Worm (Caenorhabditis elegans): ENCODE results near the gene Y54E2A.5.

Y54E2A.5 gene

DNA sequence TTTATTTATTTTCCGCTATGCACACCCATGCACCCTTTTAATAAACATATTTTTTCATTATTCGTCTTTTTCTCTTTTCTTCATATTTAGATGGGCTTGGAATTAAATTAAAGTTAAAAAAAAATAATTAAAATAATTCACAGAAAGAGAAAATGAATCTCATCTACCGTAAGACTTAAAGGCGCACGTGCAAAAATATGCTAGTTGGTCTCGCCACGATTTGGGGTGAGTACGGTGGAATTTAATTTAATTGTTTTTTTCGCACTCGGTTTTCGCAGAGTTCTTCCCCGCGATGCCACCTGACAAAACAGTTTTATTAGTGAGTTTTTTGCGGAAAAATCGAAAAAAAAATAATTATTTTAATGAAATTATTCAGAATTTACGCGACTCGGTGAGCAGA, 20.5 kb upstream of the Y54E2A.5 start, which contains the start of gene Y54E2A.8 (continued):
- TF ChIP-seq mes-4 (tag; optimal IDR thresholded peaks at IDR 0.05) = no peak
- peak; percentile 94 for TF ChIP-seq him-1 (tag; optimal IDR thresholded peaks at IDR 0.05)
- TF ChIP-seq tbp1 (GFP tag; optimal IDR thresholded peaks at IDR 0.05) = no peak
- TF ChIP-seq somi-1 (GFP tag; optimal IDR thresholded peaks at IDR 0.05) = no peak
- TF ChIP-seq aptf-2 (GFP tag; conservative IDR thresholded peaks at IDR 0.05) = no peak
- peak; percentile 82 for TF ChIP-seq madf-8 (GFP tag; conservative IDR thresholded peaks at IDR 0.05)
- TF ChIP-seq lin-35 (GFP tag; optimal IDR thresholded peaks at IDR 0.05) = no peak
- no peak for TF ChIP-seq ceh-79 (tag; optimal IDR thresholded peaks at IDR 0.05)
- TF ChIP-seq lin-54 (GFP tag; optimal IDR thresholded peaks at IDR 0.05) = peak; percentile 40
- no peak for TF ChIP-seq B0019.2 (GFP tag; conservative IDR thresholded peaks at IDR 0.05)
- TF ChIP-seq rpc-1 (optimal IDR thresholded peaks at IDR 0.05) = no peak
- TF ChIP-seq rpc-1 (tag; optimal IDR thresholded peaks at IDR 0.05) = no peak
- TF ChIP-seq F33H1.4 (GFP tag; IDR thresholded peaks at IDR 0.05) = peak; percentile 91
- TF ChIP-seq xnd-1 (tag; optimal IDR thresholded peaks at IDR 0.05) = peak; percentile 90
- TF ChIP-seq rcor-1 (GFP tag; IDR thresholded peaks at IDR 0.05) = no peak
- TF ChIP-seq hmg-20 (GFP tag; IDR thresholded peaks at IDR 0.05) = no peak
- no peak for TF ChIP-seq B0261.1 (tag; optimal IDR thresholded peaks at IDR 0.05)
- TF ChIP-seq tbx-9 (tag; optimal IDR thresholded peaks at IDR 0.05; ENCODE audit: borderline replicate concordance) = no peak
- peak; percentile 93 for TF ChIP-seq lsl-1 (GFP tag; optimal IDR thresholded peaks at IDR 0.05)
- TF ChIP-seq pha-4 (tag; optimal IDR thresholded peaks at IDR 0.05) = no peak
- TF ChIP-seq unc-130 (GFP tag; optimal IDR thresholded peaks at IDR 0.05) = peak; percentile 5
- no peak for TF ChIP-seq madf-3 (GFP tag; IDR thresholded peaks at IDR 0.05)
- no peak for TF ChIP-seq zim-3 (tag; optimal IDR thresholded peaks at IDR 0.05)
- no peak for TF ChIP-seq attf-6 (GFP tag; IDR thresholded peaks at IDR 0.05)
- TF ChIP-seq F52B5.7 (tag; optimal IDR thresholded peaks at IDR 0.05) = no peak
- TF ChIP-seq zfh-2 (GFP tag; conservative IDR thresholded peaks at IDR 0.05) = no peak
- no peak for TF ChIP-seq cebp-1 (GFP tag; IDR thresholded peaks at IDR 0.05)
- TF ChIP-seq cebp-1 (tag; optimal IDR thresholded peaks at IDR 0.05) = no peak
- no peak for TF ChIP-seq ztf-25 (GFP tag; IDR thresholded peaks at IDR 0.05)
- no peak for TF ChIP-seq T26A5.8 (tag; optimal IDR thresholded peaks at IDR 0.05)
- 0 out of 2 replicates have a peak, but pooled peaks have one; percentile 13 for TF ChIP-seq dox-1 (GFP tag; IDR thresholded peaks at IDR 0.05)
- TF ChIP-seq ceh-58 (GFP tag; IDR thresholded peaks at IDR 0.05) = no peak
- no peak for TF ChIP-seq madf-10 (tag; optimal IDR thresholded peaks at IDR 0.05)
- no peak for TF ChIP-seq F57A8.1 (GFP tag; optimal IDR thresholded peaks at IDR 0.05)
- no peak for TF ChIP-seq B0035.1 (tag; optimal IDR thresholded peaks at IDR 0.05)
- TF ChIP-seq F10E7.11 (tag; optimal IDR thresholded peaks at IDR 0.05) = no peak
- no peak for TF ChIP-seq unc-62 (GFP tag; optimal IDR thresholded peaks at IDR 0.05)
- TF ChIP-seq F55B11.4 (tag; optimal IDR thresholded peaks at IDR 0.05; ENCODE audit: borderline replicate concordance, insufficient read depth) = no peak
- TF ChIP-seq attf-3 (GFP tag; conservative IDR thresholded peaks at IDR 0.05) = no peak
- no peak for TF ChIP-seq cebp-2 (GFP tag; IDR thresholded peaks at IDR 0.05)
- TF ChIP-seq fkh-3 (tag; optimal IDR thresholded peaks at IDR 0.05) = no peak
- no peak for TF ChIP-seq nhr-27 (tag; optimal IDR thresholded peaks at IDR 0.05)

Data from whole organism, young adult.